Fruit fly (Drosophila melanogaster) whole organism, embryonic: ENCODE data around the gene Sf3b3.

Experiments
- CG12391 ChIP-seq: fragments of 200-800 bp; sonication (Bioruptor generic); optimal IDR thresholded peaks from 3 replicates; lab custom pipeline; 2018; ENCODE audit warnings: missing biosample characterization, mild to moderate bottlenecking, missing genetic modification characterization, moderate library complexity
- CG14667 ChIP-seq: fragments of 200-800 bp; sonication (Bioruptor generic); IDR thresholded peaks from 2 replicates; pipeline ENCODE4 v1.3.6; 2022; ENCODE audit warnings: missing biosample characterization, missing genetic modification characterization
- CG15696 ChIP-seq: fragments of 200-800 bp; sonication (Bioruptor generic); optimal IDR thresholded peaks from 2 replicates; lab custom pipeline; 2019; ENCODE audit warnings: missing biosample characterization, mild to moderate bottlenecking, missing genetic modification characterization, moderate library complexity
- CG1602 ChIP-seq: fragments of 200-800 bp; sonication (Bioruptor generic); optimal IDR thresholded peaks from 3 replicates; lab custom pipeline; 2016; ENCODE audit warnings: missing biosample characterization, missing genetic modification characterization
- CG16779 ChIP-seq: fragments of 200-800 bp; sonication (Bioruptor generic); IDR thresholded peaks from 2 replicates; pipeline ENCODE4 v1.3.6; 2022; ENCODE audit warnings: missing biosample characterization, missing genetic modification characterization
- CG17361 ChIP-seq: fragments of 200-800 bp; sonication (Bioruptor generic); IDR thresholded peaks from 3 replicates; pipeline ENCODE4 v1.3.6; 2022; ENCODE audit warnings: missing biosample characterization, missing genetic modification characterization
- CG17612 ChIP-seq: fragments of 200-800 bp; sonication (Bioruptor generic); IDR thresholded peaks from 2 replicates; pipeline ENCODE4 v1.3.6; 2022; ENCODE audit warnings: missing biosample characterization, missing genetic modification characterization
- CG1792 ChIP-seq: fragments of 200-800 bp; sonication (Bioruptor generic); optimal IDR thresholded peaks from 2 replicates; lab custom pipeline; 2016; ENCODE audit warnings: missing biosample characterization, missing genetic modification characterization
- CG2889 ChIP-seq: fragments of 200-800 bp; sonication (Bioruptor generic); IDR thresholded peaks from 3 replicates; pipeline ENCODE4 v1.3.6; 2022; ENCODE audit warnings: missing biosample characterization, missing genetic modification characterization
- CG34422 ChIP-seq: fragments of 200-800 bp; sonication (Bioruptor generic); IDR thresholded peaks from 3 replicates; pipeline ENCODE4 v1.3.6; 2022; ENCODE audit warnings: missing biosample characterization, missing genetic modification characterization
- CG42726 ChIP-seq: fragments of 200-800 bp; sonication (Bioruptor generic); IDR thresholded peaks from 2 replicates; pipeline ENCODE4 v1.3.6; 2022; ENCODE audit warnings: missing biosample characterization, missing genetic modification characterization; ENCODE audit not compliant: partially characterized antibody
- CTCF ChIP-seq: fragments of 200-800 bp; sonication (Bioruptor generic); optimal IDR thresholded peaks from 2 replicates; lab custom pipeline; 2017; ENCODE audit warnings: missing biosample characterization, mild to moderate bottlenecking, missing genetic modification characterization, moderate library complexity
- D19A ChIP-seq: fragments of 200-800 bp; optimal IDR thresholded peaks from 3 replicates; lab custom pipeline; 2019; ENCODE audit warnings: missing biosample characterization, mild to moderate bottlenecking, missing genetic modification characterization, moderate library complexity
- Dbx ChIP-seq: fragments of 200-800 bp; sonication (Bioruptor generic); IDR thresholded peaks from 3 replicates; pipeline ENCODE4 v1.3.6; 2022; ENCODE audit warnings: missing biosample characterization, missing genetic modification characterization
- Ets65A ChIP-seq: fragments of 200-800 bp; sonication (Bioruptor generic); peaks from one replicate; lab custom pipeline; 2016; ENCODE audit warnings: missing biosample characterization, missing genetic modification characterization
- Fer3 ChIP-seq: fragments of 200-800 bp; sonication (Bioruptor generic); optimal IDR thresholded peaks from 2 replicates; lab custom pipeline; 2018; ENCODE audit warnings: missing biosample characterization, mild to moderate bottlenecking, missing genetic modification characterization, moderate library complexity
- H15 ChIP-seq: fragments of 200-800 bp; sonication (Bioruptor generic); IDR thresholded peaks from 3 replicates; pipeline ENCODE4 v1.3.6; 2022; ENCODE audit warnings: missing biosample characterization, missing genetic modification characterization
- HHEX ChIP-seq: fragments of 200-800 bp; sonication (Bioruptor generic); optimal IDR thresholded peaks from 3 replicates; lab custom pipeline; 2017; ENCODE audit warnings: missing biosample characterization, mild to moderate bottlenecking, missing genetic modification characterization, missing genetic modification reagents
- HLH3B ChIP-seq: fragments of 200-800 bp; sonication (Bioruptor generic); IDR thresholded peaks from 2 replicates; pipeline ENCODE4 v1.3.6; 2022; ENCODE audit warnings: missing biosample characterization, missing genetic modification characterization
- HmgD ChIP-seq: fragments of 200-800 bp; sonication (Bioruptor generic); optimal IDR thresholded peaks from 3 replicates; lab custom pipeline; 2016; ENCODE audit warnings: missing biosample characterization, missing genetic modification characterization
- Med ChIP-seq: fragments of 200-800 bp; sonication (Bioruptor generic); peaks from one replicate; lab custom pipeline; 2016; ENCODE audit warnings: missing biosample characterization, missing genetic modification characterization, mild to moderate bottlenecking, inconsistent platforms, moderate library complexity
- Side ChIP-seq: fragments of 200-800 bp; sonication (Bioruptor generic); optimal IDR thresholded peaks from 2 replicates; lab custom pipeline; 2016; ENCODE audit warnings: missing biosample characterization, missing genetic modification characterization
- Vsx1 ChIP-seq: fragments of 200-800 bp; sonication (Bioruptor generic); optimal IDR thresholded peaks from 2 replicates; lab custom pipeline; 2017; ENCODE audit warnings: missing biosample characterization, mild to moderate bottlenecking, missing genetic modification characterization, missing genetic modification reagents
- amos ChIP-seq: fragments of 200-800 bp; sonication (Bioruptor generic); IDR thresholded peaks from 2 replicates; pipeline ENCODE4 v1.3.6; 2022; ENCODE audit warnings: missing biosample characterization, missing genetic modification characterization; ENCODE audit not compliant: partially characterized antibody
- cato ChIP-seq: fragments of 200-800 bp; sonication (Bioruptor generic); optimal IDR thresholded peaks from 2 replicates; lab custom pipeline; 2016; ENCODE audit warnings: missing biosample characterization, missing genetic modification characterization, borderline replicate concordance
- crc ChIP-seq: fragments of 200-800 bp; sonication (Bioruptor generic); optimal IDR thresholded peaks from 2 replicates; lab custom pipeline; 2016; ENCODE audit warnings: missing biosample characterization, missing genetic modification characterization
- grn ChIP-seq: fragments of 200-800 bp; sonication (Bioruptor generic); optimal IDR thresholded peaks from 3 replicates; lab custom pipeline; 2017; ENCODE audit warnings: missing biosample characterization, missing genetic modification characterization
- lab ChIP-seq: fragments of 200-800 bp; sonication (Bioruptor generic); optimal IDR thresholded peaks from 3 replicates; lab custom pipeline; 2017; ENCODE audit warnings: missing biosample characterization, missing genetic modification characterization, mild to moderate bottlenecking, moderate library complexity, missing genetic modification reagents
- odd ChIP-seq: fragments of 200-800 bp; sonication (Bioruptor generic); optimal IDR thresholded peaks from 2 replicates; lab custom pipeline; 2017; ENCODE audit warnings: missing biosample characterization, mild to moderate bottlenecking, missing genetic modification characterization
- pfk ChIP-seq: fragments of 200-800 bp; sonication (Bioruptor generic); optimal IDR thresholded peaks from 2 replicates; lab custom pipeline; 2018; ENCODE audit warnings: missing biosample characterization, mild to moderate bottlenecking, missing genetic modification characterization, moderate library complexity
- pum ChIP-seq: fragments of 200-800 bp; sonication (Bioruptor generic); optimal IDR thresholded peaks from 2 replicates; lab custom pipeline; 2016; ENCODE audit warnings: missing biosample characterization, missing genetic modification characterization
- ranshi ChIP-seq: fragments of 200-800 bp; sonication (Bioruptor generic); IDR thresholded peaks from 2 replicates; pipeline ENCODE4 v1.3.6; 2022; ENCODE audit warnings: missing biosample characterization, missing genetic modification characterization
- sens ChIP-seq: fragments of 200-800 bp; sonication (Bioruptor generic); peaks from one replicate; lab custom pipeline; 2016; ENCODE audit warnings: missing biosample characterization, missing genetic modification characterization
- shn ChIP-seq: fragments of 200-800 bp; sonication (Bioruptor generic); optimal IDR thresholded peaks from 3 replicates; lab custom pipeline; 2016; ENCODE audit warnings: missing biosample characterization, missing genetic modification characterization
- ssp ChIP-seq: fragments of 200-800 bp; sonication (Bioruptor generic); IDR thresholded peaks from 2 replicates; pipeline ENCODE4 v1.3.6; 2022; ENCODE audit warnings: missing biosample characterization, missing genetic modification characterization
- sug ChIP-seq: fragments of 200-800 bp; optimal IDR thresholded peaks from 2 replicates; lab custom pipeline; 2019; ENCODE audit warnings: missing biosample characterization, mild to moderate bottlenecking, missing genetic modification characterization, moderate library complexity
- wek ChIP-seq: fragments of 200-800 bp; sonication (Bioruptor generic); optimal IDR thresholded peaks from 3 replicates; lab custom pipeline; 2018; ENCODE audit warnings: missing biosample characterization, mild to moderate bottlenecking, missing genetic modification characterization, moderate library complexity
- z ChIP-seq: fragments of 200-800 bp; sonication (Bioruptor generic); IDR thresholded peaks from 3 replicates; pipeline ENCODE4 v1.3.6; 2022; ENCODE audit warnings: missing biosample characterization, missing genetic modification characterization

Sf3b3 gene

DNA sequence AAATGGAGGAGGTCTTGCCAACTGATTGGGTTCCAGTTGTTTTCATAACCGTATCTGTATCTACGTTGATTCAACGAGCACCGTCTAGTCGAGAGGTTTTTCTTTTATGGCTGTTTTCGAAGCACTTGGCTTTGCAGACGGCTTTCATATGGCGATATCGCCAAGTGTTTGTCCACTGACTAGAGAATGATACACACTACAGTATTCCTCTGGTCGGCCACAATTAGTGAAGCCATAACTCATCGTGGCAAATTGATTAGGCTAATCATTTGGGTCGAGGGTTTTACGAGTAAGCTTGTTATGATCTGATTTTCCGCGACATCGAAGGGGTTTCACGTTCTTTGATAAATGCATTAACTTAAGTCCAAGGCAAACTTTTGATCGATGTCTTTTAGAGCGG, 43.5 kb upstream of the Sf3b3 start (continued):
- no peak for TF ChIP-seq CG17612 (GFP tag; lab: Robert Waterston, UW)
- no peak for TF ChIP-seq HHEX (GFP tag; lab: Kevin White, UChicago)
- TF ChIP-seq Fer3 (tag; lab: Kevin White, UChicago) = no peak
- no peak for TF ChIP-seq pfk (GFP tag; lab: Kevin White, UChicago)
- TF ChIP-seq grn = peak; percentile 13
- no peak for TF ChIP-seq Vsx1 (GFP tag; lab: Kevin White, UChicago)

DNA sequence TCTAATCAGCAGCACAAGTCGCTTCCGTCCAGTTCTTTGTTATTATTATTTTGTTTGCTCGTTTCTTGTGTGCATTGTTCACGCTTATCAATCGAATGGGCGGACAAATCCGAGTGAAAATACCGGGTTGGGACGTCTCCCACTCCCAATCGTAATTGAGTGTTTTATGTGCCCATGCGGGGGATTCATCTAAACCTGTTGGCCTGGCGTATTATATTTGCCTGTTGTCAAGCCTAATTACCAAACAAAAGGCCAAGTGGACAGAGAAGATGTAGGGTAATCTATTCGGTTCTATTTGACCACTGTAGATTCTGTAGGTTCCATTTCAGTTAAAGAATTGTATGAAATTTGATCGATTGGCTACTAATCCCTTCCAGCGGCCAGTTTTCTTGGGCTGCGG, 42.9 kb upstream of the Sf3b3 start:
- TF ChIP-seq ranshi (GFP tag; lab: Robert Waterston, UW) (peak; percentile 27; the same call in 1 of the 2 replicates), CG42726 (no peak), wek (GFP tag; lab: Kevin White, UChicago) (peak; percentile 69), CG1602 (GFP tag; lab: Kevin White, UChicago) (no peak), CG14667 (GFP tag; lab: Robert Waterston, UW) (no peak), lab (peak; percentile 44), amos (GFP tag; lab: Robert Waterston, UW) (no peak), z (GFP tag; lab: Robert Waterston, UW) (0 out of 3 replicates have a peak, but pooled peaks have one; percentile 48), crc (GFP tag; lab: Kevin White, UChicago) (no peak), Side (GFP tag; lab: Kevin White, UChicago) (no peak), sens (GFP tag; lab: Kevin White, UChicago) (peak; percentile 56), sug (no peak), CG17361 (GFP tag; lab: Robert Waterston, UW) (no peak), CG12391 (no peak), CG34422 (GFP tag; lab: Robert Waterston, UW) (0 out of 3 replicates have a peak, but pooled peaks have one; percentile 15), CG2889 (GFP tag; lab: Robert Waterston, UW) (no peak), Dbx (GFP tag; lab: Robert Waterston, UW) (no peak), HmgD (GFP tag; lab: Kevin White, UChicago) (no peak), cato (GFP tag; lab: Kevin White, UChicago) (no peak), CG1792 (GFP tag; lab: Kevin White, UChicago) (no peak), shn (GFP tag; lab: Kevin White, UChicago) (no peak), Ets65A (GFP tag; lab: Kevin White, UChicago) (peak; percentile 88), ssp (no peak), Med (GFP tag; lab: Kevin White, UChicago) (peak; percentile 49), CG16779 (GFP tag; lab: Robert Waterston, UW) (no peak), CTCF (GFP tag; lab: Kevin White, UChicago) (no peak), odd (no peak), pum (no peak), H15 (GFP tag; lab: Robert Waterston, UW) (no peak), HLH3B (GFP tag; lab: Robert Waterston, UW) (peak; percentile 5; the same call in 1 of the 2 replicates)

DNA sequence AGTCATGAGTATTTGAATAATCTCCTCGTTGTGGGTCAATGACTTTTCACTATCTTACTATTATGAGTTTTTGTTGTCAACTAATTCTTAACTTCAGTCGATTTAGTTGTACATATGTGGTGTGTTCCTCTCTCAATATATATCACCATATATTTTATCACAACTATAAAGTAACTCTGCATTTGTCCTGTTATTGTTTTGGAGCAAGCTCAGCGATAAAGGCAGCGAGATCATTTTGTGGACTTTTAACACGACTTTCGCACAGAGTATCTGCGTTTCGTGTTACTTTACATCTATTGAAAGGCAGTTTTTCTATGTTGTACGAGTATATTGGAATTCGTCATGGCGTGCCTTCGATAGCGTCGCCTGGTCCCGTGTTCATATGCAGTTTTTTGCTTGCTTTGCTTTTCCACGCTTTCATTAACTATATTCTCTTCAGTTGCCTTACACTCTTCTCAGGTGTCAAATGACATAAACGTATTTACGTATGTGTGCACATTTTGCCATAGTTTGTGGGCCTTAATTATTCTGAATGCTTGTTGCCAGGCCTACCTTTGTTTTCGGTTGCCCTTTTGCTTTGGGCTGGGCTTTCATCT, 42.3 kb upstream of the Sf3b3 start:
- TF ChIP-seq D19A (tag; lab: Kevin White, UChicago) (peak; percentile 89), CG15696 (tag; lab: Kevin White, UChicago) (no peak), sens (GFP tag; lab: Kevin White, UChicago) (peak; percentile 7)
